Fruit fly (Drosophila melanogaster): ENCODE data around the gene SH3PX1.

Gene SH3PX1

dm6 chr3L:9696650-9697526, 16.7 kb downstream of the SH3PX1 start, which contains the start of gene Prps (continued):
- TF ChIP-seq CG11398 (GFP tag; optimal IDR thresholded peaks at IDR 0.05) (peak; percentile 16), CG10565 (GFP tag; optimal IDR thresholded peaks at IDR 0.05) (no peak), sc (optimal IDR thresholded peaks at IDR 0.05) (no peak), sc (GFP tag; optimal IDR thresholded peaks at IDR 0.05) (peak; percentile 21), en (GFP tag; optimal IDR thresholded peaks at IDR 0.05) (peak; percentile 77), ash1 (GFP tag; optimal IDR thresholded peaks at IDR 0.05) (peak; percentile 16), D (optimal IDR thresholded peaks at IDR 0.05) (no peak), D (GFP tag; optimal IDR thresholded peaks at IDR 0.05) (peak; percentile 36), gce (GFP tag; IDR thresholded peaks at IDR 0.05) (peak; percentile 71; the same call in 1 of the 3 replicates), esg (GFP tag; conservative IDR thresholded peaks at IDR 0.05) (no peak), her (GFP tag; optimal IDR thresholded peaks at IDR 0.05) (peak; percentile 91), CG14014 (GFP tag; IDR thresholded peaks at IDR 0.05) (peak; percentile 72; the same call in 1 of the 2 replicates), CG6813 (GFP tag; optimal IDR thresholded peaks at IDR 0.05) (peak; percentile 69), TFAM (GFP tag; optimal IDR thresholded peaks at IDR 0.05) (no peak), CG10267 (tag; optimal IDR thresholded peaks at IDR 0.05) (peak; percentile 61), CG6791 (GFP tag; IDR thresholded peaks at IDR 0.05; ENCODE audit: partially characterized antibody) (no peak), CrebB (tag; optimal IDR thresholded peaks at IDR 0.05) (peak; percentile 84), CG13287 (GFP tag; IDR thresholded peaks at IDR 0.05; ENCODE audit: partially characterized antibody) (peak; percentile 30; the same call in 1 of the 2 replicates), CG6654 (GFP tag; optimal IDR thresholded peaks at IDR 0.05) (peak; percentile 20), z (GFP tag; IDR thresholded peaks at IDR 0.05) (no peak), CG17359 (tag; optimal IDR thresholded peaks at IDR 0.05) (peak; percentile 82), CG10147 (GFP tag; optimal IDR thresholded peaks at IDR 0.05) (peak; percentile 30), gfzf (GFP tag; optimal IDR thresholded peaks at IDR 0.05) (no peak), Atf3 (GFP tag; optimal IDR thresholded peaks at IDR 0.05) (peak; percentile 35), CG11723 (GFP tag; optimal IDR thresholded peaks at IDR 0.05) (peak; percentile 42), Atf6 (GFP tag; IDR thresholded peaks at IDR 0.05) (peak; percentile 73), dm (GFP tag; optimal IDR thresholded peaks at IDR 0.05) (peak; percentile 38), nau (GFP tag; optimal IDR thresholded peaks at IDR 0.05) (peak; percentile 73), sna (GFP tag; IDR thresholded peaks at IDR 0.05; ENCODE audit: partially characterized antibody) (no peak), Ptx1 (GFP tag; IDR thresholded peaks at IDR 0.05) (peak; percentile 76), CG4617 (GFP tag; optimal IDR thresholded peaks at IDR 0.05; ENCODE audit: borderline replicate concordance) (peak; percentile 17), Dad (GFP tag; optimal IDR thresholded peaks at IDR 0.05) (peak; percentile 46), CTCF (GFP tag; optimal IDR thresholded peaks at IDR 0.05) (peak; percentile 17), klu (GFP tag; IDR thresholded peaks at IDR 0.05) (no peak), CG14710 (tag; optimal IDR thresholded peaks at IDR 0.05) (peak; percentile 34), pita (GFP tag; optimal IDR thresholded peaks at IDR 0.05) (no peak), hbn (GFP tag; IDR thresholded peaks at IDR 0.05; ENCODE audit: partially characterized antibody) (0 out of 2 replicates have a peak, but pooled peaks have one; percentile 12), unc-4 (GFP tag; IDR thresholded peaks at IDR 0.05; ENCODE audit: partially characterized antibody) (peak; percentile 33; the same call in 1 of the 2 replicates), CG6689 (GFP tag; IDR thresholded peaks at IDR 0.05) (peak; percentile 37; the same call in 1 of the 2 replicates), zf30C (GFP tag; optimal IDR thresholded peaks at IDR 0.05) (no peak), Sry-β (GFP tag; optimal IDR thresholded peaks at IDR 0.05) (no peak), CG3847 (GFP tag; IDR thresholded peaks at IDR 0.05) (peak; percentile 60), sr (GFP tag; IDR thresholded peaks at IDR 0.05) (peak; percentile 69; the same call in 2 of the 3 replicates), Six4 (GFP tag; optimal IDR thresholded peaks at IDR 0.05) (peak; percentile 59), CG6683 (GFP tag; optimal IDR thresholded peaks at IDR 0.05) (peak; percentile 49), CG17568 (GFP tag; optimal IDR thresholded peaks at IDR 0.05) (peak; percentile 78), CG9876 (GFP tag; optimal IDR thresholded peaks at IDR 0.05) (peak; percentile 35), CG3838 (GFP tag; optimal IDR thresholded peaks at IDR 0.05) (peak; percentile 22), BtbVII (GFP tag; optimal IDR thresholded peaks at IDR 0.05) (peak; percentile 77)

Measured in whole organism, embryonic.